Fruit fly (Drosophila melanogaster) whole organism, prepupa: Measurements from ENCODE around the gene CG9922.

Source experiments
- Blimp-1 ChIP-seq: fragments of 200-800 bp; sonication (Bioruptor generic); optimal IDR thresholded peaks from 3 replicates; lab custom pipeline; 2017; ENCODE audit warnings: missing biosample characterization, missing genetic modification characterization, mild to moderate bottlenecking, moderate library complexity, missing genetic modification reagents
- CG10631 ChIP-seq: fragments of 200-800 bp; sonication (Bioruptor generic); optimal IDR thresholded peaks from 2 replicates; lab custom pipeline; 2016; ENCODE audit warnings: missing biosample characterization, missing genetic modification characterization
- CG11762 ChIP-seq: fragments of 200-800 bp; sonication (Bioruptor generic); optimal IDR thresholded peaks from 3 replicates; lab custom pipeline; 2016; ENCODE audit warnings: missing biosample characterization, missing genetic modification characterization; ENCODE audit not compliant: insufficient read depth
- CG11902 ChIP-seq: fragments of 200-800 bp; sonication (Bioruptor generic); optimal IDR thresholded peaks from 3 replicates; lab custom pipeline; 2016; ENCODE audit warnings: missing biosample characterization, missing genetic modification characterization
- CG15336 ChIP-seq: fragments of 200-800 bp; sonication (Bioruptor generic); IDR thresholded peaks from 2 replicates; pipeline ENCODE4 v1.3.6; 2022; ENCODE audit warnings: missing biosample characterization, missing genetic modification characterization
- CG16779 ChIP-seq: fragments of 200-800 bp; sonication (Bioruptor generic); optimal IDR thresholded peaks from 3 replicates; lab custom pipeline; 2017; ENCODE audit warnings: missing biosample characterization, mild to moderate bottlenecking, missing genetic modification characterization
- CG3032 ChIP-seq: fragments of 200-800 bp; optimal IDR thresholded peaks from 2 replicates; lab custom pipeline; 2019; ENCODE audit warnings: missing biosample characterization, mild to moderate bottlenecking, missing genetic modification characterization, moderate library complexity
- CG31627 ChIP-seq: fragments of 200-800 bp; sonication (Bioruptor generic); optimal IDR thresholded peaks from 3 replicates; lab custom pipeline; 2016; ENCODE audit warnings: missing biosample characterization, missing genetic modification characterization
- CG32006 ChIP-seq: fragments of 200-800 bp; sonication (Bioruptor generic); optimal IDR thresholded peaks from 3 replicates; lab custom pipeline; 2017; ENCODE audit warnings: missing biosample characterization, mild to moderate bottlenecking, missing genetic modification characterization
- CG4318 ChIP-seq: fragments of 200-800 bp; sonication (Bioruptor generic); optimal IDR thresholded peaks from 3 replicates; lab custom pipeline; 2017; ENCODE audit warnings: missing biosample characterization, mild to moderate bottlenecking, missing genetic modification characterization
- CG6163 ChIP-seq: fragments of 200-800 bp; sonication (Bioruptor generic); IDR thresholded peaks from 3 replicates; pipeline ENCODE4 v1.3.6; 2022; ENCODE audit warnings: missing biosample characterization, missing genetic modification characterization
- CG6276 ChIP-seq: fragments of 200-800 bp; sonication (Bioruptor generic); optimal IDR thresholded peaks from 2 replicates; lab custom pipeline; 2017; ENCODE audit warnings: missing biosample characterization, mild to moderate bottlenecking, missing genetic modification characterization
- CG6792 ChIP-seq: fragments of 200-800 bp; sonication (Bioruptor generic); optimal IDR thresholded peaks from 3 replicates; lab custom pipeline; 2016; ENCODE audit warnings: missing biosample characterization, missing genetic modification characterization
- CG6808 ChIP-seq: fragments of 200-800 bp; sonication (Bioruptor generic); optimal IDR thresholded peaks from 3 replicates; lab custom pipeline; 2017; ENCODE audit warnings: missing biosample characterization, missing genetic modification characterization, mild to moderate bottlenecking, moderate library complexity, missing genetic modification reagents
- CG8119 ChIP-seq: fragments of 200-800 bp; sonication (Bioruptor generic); IDR thresholded peaks from 3 replicates; pipeline ENCODE4 v1.3.6; 2022; ENCODE audit warnings: missing biosample characterization, missing genetic modification characterization
- CG8319 ChIP-seq: fragments of 200-800 bp; sonication (Bioruptor generic); optimal IDR thresholded peaks from 3 replicates; lab custom pipeline; 2016; ENCODE audit warnings: missing biosample characterization, missing genetic modification characterization
- CG8632 ChIP-seq: fragments of 200-800 bp; sonication (Bioruptor generic); optimal IDR thresholded peaks from 3 replicates; lab custom pipeline; 2016; ENCODE audit warnings: missing biosample characterization, missing genetic modification characterization
- CG9139 ChIP-seq: fragments of 200-800 bp; sonication (Bioruptor generic); optimal IDR thresholded peaks from 3 replicates; lab custom pipeline; 2017; ENCODE audit warnings: missing biosample characterization, mild to moderate bottlenecking, missing genetic modification characterization
- Eip75B ChIP-seq: fragments of 200-800 bp; sonication (Bioruptor generic); optimal IDR thresholded peaks from 3 replicates; lab custom pipeline; 2016; ENCODE audit warnings: missing biosample characterization, missing genetic modification characterization
- Eip78C ChIP-seq: fragments of 200-800 bp; sonication (Bioruptor generic); peaks from one replicate; lab custom pipeline; 2016; ENCODE audit warnings: missing biosample characterization, missing genetic modification characterization
- Gug ChIP-seq: fragments of 200-800 bp; sonication (Bioruptor generic); IDR thresholded peaks from 2 replicates; pipeline ENCODE4 v1.3.6; 2022; ENCODE audit warnings: missing biosample characterization, missing genetic modification characterization
- Hr39 ChIP-seq: fragments of 200-800 bp; sonication (Bioruptor generic); optimal IDR thresholded peaks from 2 replicates; lab custom pipeline; 2016; ENCODE audit warnings: missing biosample characterization, missing genetic modification characterization
- Hr4 ChIP-seq: fragments of 200-800 bp; sonication (Bioruptor generic); optimal IDR thresholded peaks from 3 replicates; lab custom pipeline; 2016; ENCODE audit warnings: missing biosample characterization, missing genetic modification characterization
- Lpt ChIP-seq: fragments of 200-800 bp; sonication (Bioruptor generic); optimal IDR thresholded peaks from 3 replicates; lab custom pipeline; 2016; ENCODE audit warnings: missing biosample characterization, missing genetic modification characterization
- OdsH ChIP-seq: fragments of 200-800 bp; sonication (Bioruptor generic); optimal IDR thresholded peaks from 3 replicates; lab custom pipeline; 2016; ENCODE audit warnings: missing biosample characterization, missing genetic modification characterization
- Smox ChIP-seq: fragments of 200-800 bp; sonication (Bioruptor generic); optimal IDR thresholded peaks from 3 replicates; lab custom pipeline; 2016; ENCODE audit warnings: missing biosample characterization, missing genetic modification characterization
- Sox14 ChIP-seq: fragments of 200-800 bp; sonication (Bioruptor generic); optimal IDR thresholded peaks from 3 replicates; lab custom pipeline; 2016; ENCODE audit warnings: missing biosample characterization, missing genetic modification characterization
- Sox15 ChIP-seq: fragments of 200-800 bp; sonication (Bioruptor generic); optimal IDR thresholded peaks from 3 replicates; lab custom pipeline; 2016; ENCODE audit warnings: missing biosample characterization, missing genetic modification characterization
- acj6 ChIP-seq: fragments of 200-800 bp; sonication (Bioruptor generic); optimal IDR thresholded peaks from 3 replicates; lab custom pipeline; 2016; ENCODE audit warnings: missing biosample characterization, missing genetic modification characterization
- cyc ChIP-seq: fragments of 200-800 bp; sonication (Bioruptor generic); optimal IDR thresholded peaks from 3 replicates; lab custom pipeline; 2016; ENCODE audit warnings: missing biosample characterization, missing genetic modification characterization
- dac ChIP-seq: fragments of 200-800 bp; sonication (Bioruptor generic); optimal IDR thresholded peaks from 2 replicates; lab custom pipeline; 2017; ENCODE audit warnings: missing biosample characterization, mild to moderate bottlenecking, missing genetic modification characterization
- dsx ChIP-seq: fragments of 200-800 bp; optimal IDR thresholded peaks from 3 replicates; lab custom pipeline; 2019; ENCODE audit warnings: missing biosample characterization, mild to moderate bottlenecking, missing genetic modification characterization, moderate library complexity; ENCODE audit not compliant: poor library complexity, severe bottlenecking
- eg ChIP-seq: fragments of 200-800 bp; sonication (Bioruptor generic); IDR thresholded peaks from 3 replicates; pipeline ENCODE4 v1.3.6; 2022; ENCODE audit warnings: missing biosample characterization, missing genetic modification characterization
- esn ChIP-seq: fragments of 200-800 bp; sonication (Bioruptor generic); optimal IDR thresholded peaks from 2 replicates; lab custom pipeline; 2016; ENCODE audit warnings: missing biosample characterization, mild to moderate bottlenecking, missing genetic modification characterization, moderate library complexity
- fd59A ChIP-seq: fragments of 200-800 bp; sonication (Bioruptor generic); optimal IDR thresholded peaks from 2 replicates; lab custom pipeline; 2017; ENCODE audit warnings: missing biosample characterization, mild to moderate bottlenecking, missing genetic modification characterization, missing genetic modification reagents
- fd85E ChIP-seq: fragments of 200-800 bp; sonication (Bioruptor generic); optimal IDR thresholded peaks from 3 replicates; lab custom pipeline; 2016; ENCODE audit warnings: missing biosample characterization, missing genetic modification characterization
- fkh ChIP-seq: fragments of 200-800 bp; sonication (Bioruptor generic); optimal IDR thresholded peaks from 3 replicates; lab custom pipeline; 2017; ENCODE audit warnings: missing biosample characterization, mild to moderate bottlenecking, missing genetic modification characterization, moderate library complexity
- net ChIP-seq: fragments of 200-800 bp; sonication (Bioruptor generic); optimal IDR thresholded peaks from 3 replicates; lab custom pipeline; 2016; ENCODE audit warnings: missing biosample characterization, missing genetic modification characterization
- pdm3 ChIP-seq: fragments of 200-800 bp; sonication (Bioruptor generic); optimal IDR thresholded peaks from 3 replicates; lab custom pipeline; 2016; ENCODE audit warnings: missing biosample characterization, missing genetic modification characterization
- salr ChIP-seq, 2 experiments: fragments of 200-800 bp; sonication (Bioruptor generic); optimal IDR thresholded peaks; 3 replicates each; lab custom pipeline; 2016 to 2018; ENCODE audit warnings: missing biosample characterization in 2 of 2, missing genetic modification characterization in 2 of 2, mild to moderate bottlenecking in 1 of 2
- spab ChIP-seq: fragments of 200-800 bp; sonication (Bioruptor generic); optimal IDR thresholded peaks from 2 replicates; lab custom pipeline; 2017; ENCODE audit warnings: missing biosample characterization, mild to moderate bottlenecking, missing genetic modification characterization, missing genetic modification reagents
- ss ChIP-seq, 2 experiments: fragments of 200-800 bp; sonication (Bioruptor generic); optimal IDR thresholded peaks; 2 replicates in 1 of 2; 3 replicates in 1 of 2; lab custom pipeline; 2017 to 2018; ENCODE audit warnings: mild to moderate bottlenecking in 2 of 2, missing biosample characterization in 2 of 2, missing genetic modification characterization in 2 of 2, moderate library complexity in 1 of 2
- svp ChIP-seq: fragments of 200-800 bp; sonication (Bioruptor generic); peaks from one replicate; lab custom pipeline; 2016; ENCODE audit warnings: missing biosample characterization, missing genetic modification characterization
- topi ChIP-seq: fragments of 200-800 bp; sonication (Bioruptor generic); optimal IDR thresholded peaks from 3 replicates; lab custom pipeline; 2016; ENCODE audit warnings: missing biosample characterization, missing genetic modification characterization
- vri ChIP-seq: fragments of 200-800 bp; sonication (Bioruptor generic); optimal IDR thresholded peaks from 3 replicates; lab custom pipeline; 2016; ENCODE audit warnings: missing biosample characterization, mild to moderate bottlenecking, missing genetic modification characterization

CG9922 gene

dm6 chr3R:14018430-14018786 lies 17.8 kb downstream of the CG9922 start:
- TF ChIP-seq salr (GFP tag; optimal IDR thresholded peaks at IDR 0.05; lab: Kevin White, UChicago): no peak
- TF ChIP-seq acj6 (GFP tag; lab: Kevin White, UChicago): no peak
- TF ChIP-seq eg (GFP tag; lab: Robert Waterston, UW): peak; percentile 65; the same call in 2 of the 3 replicates
- peak; percentile 17 for TF ChIP-seq CG10631 (GFP tag; lab: Kevin White, UChicago)
- no peak for TF ChIP-seq pdm3 (GFP tag; lab: Kevin White, UChicago)
- TF ChIP-seq Sox15 (GFP tag; lab: Kevin White, UChicago): no peak
- no peak for TF ChIP-seq Sox14 (GFP tag; lab: Kevin White, UChicago)
- no peak for TF ChIP-seq CG6276 (GFP tag; lab: Kevin White, UChicago)
- TF ChIP-seq CG8632 (GFP tag; lab: Kevin White, UChicago): no peak
- TF ChIP-seq CG6163 (GFP tag; lab: Robert Waterston, UW): peak; percentile 49; the same call in 2 of the 3 replicates
- no peak for TF ChIP-seq CG8319
- no peak for TF ChIP-seq svp (GFP tag; lab: Kevin White, UChicago)
- TF ChIP-seq ss (GFP tag; optimal IDR thresholded peaks at IDR 0.05; lab: Kevin White, UChicago): peak; percentile 24 to 40
- TF ChIP-seq fd85E: no peak
- no peak for TF ChIP-seq CG9139 (GFP tag; lab: Kevin White, UChicago)
- TF ChIP-seq CG8119: no peak
- no peak for TF ChIP-seq Lpt (GFP tag; lab: Kevin White, UChicago)
- no peak for TF ChIP-seq CG31627 (GFP tag; lab: Kevin White, UChicago)
- TF ChIP-seq CG3032 (tag; lab: Kevin White, UChicago): no peak
- TF ChIP-seq topi (GFP tag; lab: Kevin White, UChicago): no peak
- no peak for TF ChIP-seq CG11902 (GFP tag; lab: Kevin White, UChicago)
- no peak for TF ChIP-seq fkh (GFP tag; lab: Kevin White, UChicago)
- peak; percentile 2 for TF ChIP-seq Eip75B (GFP tag; lab: Kevin White, UChicago)
- TF ChIP-seq spab (GFP tag; lab: Kevin White, UChicago): peak; percentile 12
- peak; percentile 2 for TF ChIP-seq vri (GFP tag; lab: Kevin White, UChicago)
- no peak for TF ChIP-seq Smox (GFP tag; lab: Kevin White, UChicago)
- TF ChIP-seq Gug (GFP tag; lab: Robert Waterston, UW): no peak
- no peak for TF ChIP-seq CG11762 (GFP tag; lab: Kevin White, UChicago)

dm6 chr3R:14017640-14018429 lies 18.4 kb downstream of the CG9922 start:
- no peak for TF ChIP-seq fd59A (GFP tag; lab: Kevin White, UChicago)
- peak; percentile 45; the same call in 1 of the 3 replicates for TF ChIP-seq CG6163 (GFP tag; lab: Robert Waterston, UW)
- TF ChIP-seq Lpt (GFP tag; lab: Kevin White, UChicago): peak; percentile 6
- peak; percentile 15 for TF ChIP-seq CG6808 (GFP tag; lab: Kevin White, UChicago)
- peak; percentile 53 for TF ChIP-seq CG15336
- peak; percentile 66 for TF ChIP-seq fkh (GFP tag; lab: Kevin White, UChicago)
- TF ChIP-seq CG32006 (GFP tag; lab: Kevin White, UChicago): peak; percentile 84
- no peak for TF ChIP-seq net (GFP tag; lab: Kevin White, UChicago)
- peak; percentile 39 for TF ChIP-seq pdm3 (GFP tag; lab: Kevin White, UChicago)
- TF ChIP-seq Hr4 (GFP tag; lab: Kevin White, UChicago): peak; percentile 48
- TF ChIP-seq CG10631 (GFP tag; lab: Kevin White, UChicago): peak; percentile 44
- TF ChIP-seq dac (GFP tag; lab: Kevin White, UChicago): peak; percentile 39
- TF ChIP-seq CG4318 (GFP tag; lab: Kevin White, UChicago): peak; percentile 76
- TF ChIP-seq acj6 (GFP tag; lab: Kevin White, UChicago): peak; percentile 63
- peak; percentile 76 for TF ChIP-seq Eip78C
- TF ChIP-seq CG8632 (GFP tag; lab: Kevin White, UChicago): peak; percentile 61
- peak; percentile 38; the same call in 1 of the 2 replicates for TF ChIP-seq Gug (GFP tag; lab: Robert Waterston, UW)
- TF ChIP-seq dsx: peak; percentile 16
- peak; percentile 56 for TF ChIP-seq OdsH (GFP tag; lab: Kevin White, UChicago)
- peak; percentile 46 for TF ChIP-seq CG11902 (GFP tag; lab: Kevin White, UChicago)
- TF ChIP-seq CG8119: no peak; the same call in 2 of the 3 replicates
- TF ChIP-seq esn (GFP tag; lab: Kevin White, UChicago): peak; percentile 22
- TF ChIP-seq Hr39 (GFP tag; lab: Kevin White, UChicago): peak; percentile 0
- TF ChIP-seq CG16779: peak; percentile 22
- peak; percentile 3 for TF ChIP-seq CG9139 (GFP tag; lab: Kevin White, UChicago)
- no peak for TF ChIP-seq cyc (GFP tag; lab: Kevin White, UChicago)
- peak; percentile 1 for TF ChIP-seq spab (GFP tag; lab: Kevin White, UChicago)
- TF ChIP-seq Sox15 (GFP tag; lab: Kevin White, UChicago): peak; percentile 46
- peak in 1 of 2 experiments; percentile 66 for TF ChIP-seq salr (GFP tag; optimal IDR thresholded peaks at IDR 0.05; lab: Kevin White, UChicago)
- peak; percentile 45 for TF ChIP-seq CG6792 (GFP tag; lab: Kevin White, UChicago)
- TF ChIP-seq CG11762 (GFP tag; lab: Kevin White, UChicago): peak; percentile 24
- TF ChIP-seq Blimp-1 (GFP tag; lab: Kevin White, UChicago): peak; percentile 93
- peak; percentile 29 for TF ChIP-seq topi (GFP tag; lab: Kevin White, UChicago)
